Fruit fly (Drosophila melanogaster) whole organism, prepupa: ENCODE measurements around the gene TP53INP.

Experiments
- CG10631 ChIP-seq: fragments of 200-800 bp; sonication (Bioruptor generic); optimal IDR thresholded peaks from 2 replicates; lab custom pipeline; 2016; ENCODE audit warnings: missing biosample characterization, missing genetic modification characterization
- CG6792 ChIP-seq: fragments of 200-800 bp; sonication (Bioruptor generic); optimal IDR thresholded peaks from 3 replicates; lab custom pipeline; 2016; ENCODE audit warnings: missing biosample characterization, missing genetic modification characterization
- CG6854 ChIP-seq: fragments of 200-800 bp; sonication (Bioruptor generic); optimal IDR thresholded peaks from 2 replicates; lab custom pipeline; 2017; ENCODE audit warnings: missing biosample characterization, mild to moderate bottlenecking, missing genetic modification characterization
- CG8119 ChIP-seq: fragments of 200-800 bp; sonication (Bioruptor generic); IDR thresholded peaks from 3 replicates; pipeline ENCODE4 v1.3.6; 2022; ENCODE audit warnings: missing biosample characterization, missing genetic modification characterization
- CG8319 ChIP-seq: fragments of 200-800 bp; sonication (Bioruptor generic); optimal IDR thresholded peaks from 3 replicates; lab custom pipeline; 2016; ENCODE audit warnings: missing biosample characterization, missing genetic modification characterization
- Gug ChIP-seq: fragments of 200-800 bp; sonication (Bioruptor generic); IDR thresholded peaks from 2 replicates; pipeline ENCODE4 v1.3.6; 2022; ENCODE audit warnings: missing biosample characterization, missing genetic modification characterization
- Hr39 ChIP-seq: fragments of 200-800 bp; sonication (Bioruptor generic); optimal IDR thresholded peaks from 2 replicates; lab custom pipeline; 2016; ENCODE audit warnings: missing biosample characterization, missing genetic modification characterization
- Hr4 ChIP-seq: fragments of 200-800 bp; sonication (Bioruptor generic); optimal IDR thresholded peaks from 3 replicates; lab custom pipeline; 2016; ENCODE audit warnings: missing biosample characterization, missing genetic modification characterization
- Sox15 ChIP-seq: fragments of 200-800 bp; sonication (Bioruptor generic); optimal IDR thresholded peaks from 3 replicates; lab custom pipeline; 2016; ENCODE audit warnings: missing biosample characterization, missing genetic modification characterization
- esn ChIP-seq: fragments of 200-800 bp; sonication (Bioruptor generic); optimal IDR thresholded peaks from 2 replicates; lab custom pipeline; 2016; ENCODE audit warnings: missing biosample characterization, mild to moderate bottlenecking, missing genetic modification characterization, moderate library complexity
- salr ChIP-seq, 2 experiments: fragments of 200-800 bp; sonication (Bioruptor generic); optimal IDR thresholded peaks; 3 replicates each; lab custom pipeline; 2016 to 2018; ENCODE audit warnings: missing biosample characterization in 2 of 2, missing genetic modification characterization in 2 of 2, mild to moderate bottlenecking in 1 of 2
- topi ChIP-seq: fragments of 200-800 bp; sonication (Bioruptor generic); optimal IDR thresholded peaks from 3 replicates; lab custom pipeline; 2016; ENCODE audit warnings: missing biosample characterization, missing genetic modification characterization
- vri ChIP-seq: fragments of 200-800 bp; sonication (Bioruptor generic); optimal IDR thresholded peaks from 3 replicates; lab custom pipeline; 2016; ENCODE audit warnings: missing biosample characterization, mild to moderate bottlenecking, missing genetic modification characterization

- TF ChIP-seq CG6854 (no peak), esn (GFP tag; lab: Kevin White, UChicago) (no peak), CG8119 (GFP tag; lab: Robert Waterston, UW) (no peak), Sox15 (GFP tag; lab: Kevin White, UChicago) (no peak), salr (GFP tag; optimal IDR thresholded peaks at IDR 0.05; lab: Kevin White, UChicago) (no peak), CG10631 (GFP tag; lab: Kevin White, UChicago) (no peak), CG6792 (GFP tag; lab: Kevin White, UChicago) (no peak), vri (GFP tag; lab: Kevin White, UChicago) (no peak), Hr4 (GFP tag; lab: Kevin White, UChicago) (no peak), Hr39 (GFP tag; lab: Kevin White, UChicago) (no peak), topi (GFP tag; lab: Kevin White, UChicago) (no peak), Gug (GFP tag; lab: Robert Waterston, UW) (no peak), CG8319 (GFP tag; lab: Kevin White, UChicago) (no peak)
These were observed 23.6 kb downstream of the TP53INP start for dm6 chr3L:4430331-4430730.
